Worm (Caenorhabditis elegans): Measurements from ENCODE around the gene ain-1.

Gene ain-1

DNA sequence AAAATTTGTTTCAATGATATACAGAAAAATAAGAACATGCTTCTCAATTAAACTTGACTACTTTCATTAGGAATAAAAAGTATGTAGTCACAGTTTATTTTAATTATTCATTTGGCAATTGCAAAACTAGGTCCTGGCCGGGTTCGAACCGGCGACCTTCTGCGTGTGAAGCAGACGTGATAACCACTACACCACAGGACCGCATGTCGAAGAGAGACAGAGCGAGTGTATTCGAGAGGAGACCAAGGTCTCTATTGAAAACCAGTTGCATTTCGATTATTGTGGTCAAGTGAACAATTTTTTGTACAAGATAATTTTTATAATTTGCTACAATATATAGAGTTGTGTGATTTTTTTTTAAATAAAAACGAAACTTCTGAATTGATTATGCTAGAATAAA is 22.4 kb upstream of the ain-1 start:
- TF ChIP-seq med-1 (GFP tag; optimal IDR thresholded peaks at IDR 0.05; ENCODE audit: insufficient read depth) (peak; percentile 38), T22C8.4 (GFP tag; IDR thresholded peaks at IDR 0.05) (peak; percentile 70), ztf-23 (GFP tag; IDR thresholded peaks at IDR 0.05) (peak; percentile 88), klf-2 (GFP tag; conservative IDR thresholded peaks at IDR 0.05) (peak; percentile 66; the same call in 1 of the 2 replicates), flt-1 (GFP tag; IDR thresholded peaks at IDR 0.05) (peak; percentile 91), ztf-29 (GFP tag; IDR thresholded peaks at IDR 0.05) (peak; percentile 76), ref-1 (GFP tag; conservative IDR thresholded peaks at IDR 0.05) (peak; percentile 74), tab-1 (GFP tag; IDR thresholded peaks at IDR 0.05) (peak; percentile 85), cog-1 (tag; optimal IDR thresholded peaks at IDR 0.05) (peak; percentile 80)

- TF ChIP-seq klf-2 (GFP tag; conservative IDR thresholded peaks at IDR 0.05), result no peak
- TF ChIP-seq flt-1 (GFP tag; IDR thresholded peaks at IDR 0.05), result no peak
- no peak for TF ChIP-seq ref-1 (GFP tag; conservative IDR thresholded peaks at IDR 0.05)
- TF ChIP-seq ztf-29 (GFP tag; IDR thresholded peaks at IDR 0.05), result no peak
- no peak for TF ChIP-seq tab-1 (GFP tag; IDR thresholded peaks at IDR 0.05)
- TF ChIP-seq ztf-23 (GFP tag; IDR thresholded peaks at IDR 0.05), result no peak
- no peak for TF ChIP-seq med-1 (GFP tag; optimal IDR thresholded peaks at IDR 0.05; ENCODE audit: insufficient read depth)
- no peak for TF ChIP-seq cog-1 (tag; optimal IDR thresholded peaks at IDR 0.05)
- no peak for TF ChIP-seq T22C8.4 (GFP tag; IDR thresholded peaks at IDR 0.05)
Observed at ce11 chrX:16591533-16591932, 21.7 kb upstream of the ain-1 start.

DNA sequence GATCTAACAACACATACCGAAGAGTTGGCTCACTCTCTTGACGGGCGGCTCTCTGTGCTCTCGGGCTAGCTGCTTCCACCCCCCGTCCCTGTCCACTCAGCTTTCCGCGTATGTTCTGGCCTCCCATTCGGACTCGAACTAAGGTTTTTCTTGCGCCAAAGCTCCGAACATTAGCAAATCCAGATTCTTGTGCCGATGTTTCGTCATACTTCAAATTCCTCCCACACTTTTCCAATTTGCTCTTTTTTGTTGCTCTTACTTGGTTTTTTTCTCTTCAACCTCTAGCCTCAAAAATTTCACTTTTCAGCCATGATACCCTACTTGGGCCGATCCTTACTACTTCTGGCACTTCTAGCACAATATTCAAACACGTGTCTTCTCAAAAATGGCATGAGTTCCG is 18.3 kb upstream of the ain-1 start, which contains the start of gene cdh-9:
Gene cdh-9 (plus strand): TSS at position 301 of the 400 bp plus-strand sequence.
- TF ChIP-seq cog-1 (tag; optimal IDR thresholded peaks at IDR 0.05), result no peak
- TF ChIP-seq tab-1 (GFP tag; IDR thresholded peaks at IDR 0.05), result no peak
- TF ChIP-seq flt-1 (GFP tag; IDR thresholded peaks at IDR 0.05), result no peak
- TF ChIP-seq ztf-23 (GFP tag; IDR thresholded peaks at IDR 0.05), result no peak
- no peak for TF ChIP-seq med-1 (GFP tag; optimal IDR thresholded peaks at IDR 0.05; ENCODE audit: insufficient read depth)
- TF ChIP-seq ztf-29 (GFP tag; IDR thresholded peaks at IDR 0.05), result no peak
- no peak for TF ChIP-seq T22C8.4 (GFP tag; IDR thresholded peaks at IDR 0.05)
- TF ChIP-seq ref-1 (GFP tag; conservative IDR thresholded peaks at IDR 0.05), result no peak
- no peak for TF ChIP-seq klf-2 (GFP tag; conservative IDR thresholded peaks at IDR 0.05)

DNA sequence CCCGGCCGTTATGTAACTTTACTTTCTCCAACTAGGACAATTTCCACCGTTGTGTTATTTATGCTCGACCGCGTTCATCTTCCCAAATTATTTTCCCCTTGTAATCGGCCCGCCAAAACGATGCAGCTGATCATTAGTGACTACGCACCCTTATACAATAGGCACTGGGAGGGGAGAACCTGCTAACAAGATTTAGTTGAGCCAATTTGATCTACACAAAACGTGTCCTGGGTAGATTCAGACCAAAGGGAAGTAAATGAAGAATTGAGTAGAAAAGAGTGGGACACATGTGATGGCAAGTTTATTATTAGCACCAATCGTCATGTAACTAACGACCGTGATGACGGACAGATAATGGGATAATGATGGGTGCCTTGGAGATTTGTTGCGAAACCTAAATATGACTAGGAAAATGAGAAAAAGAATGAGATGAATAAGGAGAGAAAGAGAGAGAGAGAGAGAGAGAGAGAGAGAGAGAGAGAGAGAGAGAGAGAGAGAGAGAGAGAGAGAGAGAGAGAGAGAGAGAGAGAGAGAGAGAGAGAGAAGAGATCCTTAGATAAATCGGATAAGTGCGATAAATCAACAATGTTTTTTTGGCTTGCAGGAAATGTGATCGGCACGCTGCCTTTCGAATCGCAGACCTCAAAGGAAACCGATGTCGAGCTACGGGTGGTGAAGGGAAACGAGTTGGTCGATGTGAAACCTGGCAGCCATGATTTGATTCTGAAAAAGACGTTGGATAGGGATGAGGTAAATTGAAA is 17.5 kb upstream of the ain-1 start:
- TF ChIP-seq klf-2 (GFP tag; conservative IDR thresholded peaks at IDR 0.05) (no peak), ztf-23 (GFP tag; IDR thresholded peaks at IDR 0.05) (peak; percentile 64), cog-1 (tag; optimal IDR thresholded peaks at IDR 0.05) (no peak), flt-1 (GFP tag; IDR thresholded peaks at IDR 0.05) (no peak), tab-1 (GFP tag; IDR thresholded peaks at IDR 0.05) (no peak), med-1 (GFP tag; optimal IDR thresholded peaks at IDR 0.05; ENCODE audit: insufficient read depth) (no peak), ztf-29 (GFP tag; IDR thresholded peaks at IDR 0.05) (no peak), T22C8.4 (GFP tag; IDR thresholded peaks at IDR 0.05) (no peak), ref-1 (GFP tag; conservative IDR thresholded peaks at IDR 0.05) (no peak)

- TF ChIP-seq ref-1 (GFP tag; conservative IDR thresholded peaks at IDR 0.05), result no peak
- TF ChIP-seq tab-1 (GFP tag; IDR thresholded peaks at IDR 0.05), result no peak
- no peak for TF ChIP-seq ztf-29 (GFP tag; IDR thresholded peaks at IDR 0.05)
- TF ChIP-seq cog-1 (tag; optimal IDR thresholded peaks at IDR 0.05), result no peak
- TF ChIP-seq med-1 (GFP tag; optimal IDR thresholded peaks at IDR 0.05; ENCODE audit: insufficient read depth), result no peak
- TF ChIP-seq flt-1 (GFP tag; IDR thresholded peaks at IDR 0.05), result no peak
- TF ChIP-seq T22C8.4 (GFP tag; IDR thresholded peaks at IDR 0.05), result no peak
- no peak for TF ChIP-seq klf-2 (GFP tag; conservative IDR thresholded peaks at IDR 0.05)
- no peak for TF ChIP-seq ztf-23 (GFP tag; IDR thresholded peaks at IDR 0.05)
Observed at ce11 chrX:16596972-16597371, 16.3 kb upstream of the ain-1 start.

- TF ChIP-seq tab-1 (GFP tag; IDR thresholded peaks at IDR 0.05) (no peak), cog-1 (tag; optimal IDR thresholded peaks at IDR 0.05) (no peak), T22C8.4 (GFP tag; IDR thresholded peaks at IDR 0.05) (no peak), flt-1 (GFP tag; IDR thresholded peaks at IDR 0.05) (no peak), ref-1 (GFP tag; conservative IDR thresholded peaks at IDR 0.05) (no peak), klf-2 (GFP tag; conservative IDR thresholded peaks at IDR 0.05) (no peak), med-1 (GFP tag; optimal IDR thresholded peaks at IDR 0.05; ENCODE audit: insufficient read depth) (no peak), ztf-29 (GFP tag; IDR thresholded peaks at IDR 0.05) (no peak), ztf-23 (GFP tag; IDR thresholded peaks at IDR 0.05) (no peak)
Observed at ce11 chrX:16597791-16598190, 15.5 kb upstream of the ain-1 start.

ce11 chrX:16602457-16602856 is 10.8 kb upstream of the ain-1 start, which contains the start of gene F59C12.4:
Gene F59C12.4, minus strand, starts transcription at chrX:16602622.
- TF ChIP-seq ztf-29 (GFP tag; IDR thresholded peaks at IDR 0.05) (no peak), cog-1 (tag; optimal IDR thresholded peaks at IDR 0.05) (peak; percentile 9), flt-1 (GFP tag; IDR thresholded peaks at IDR 0.05) (peak; percentile 87), tab-1 (GFP tag; IDR thresholded peaks at IDR 0.05) (peak; percentile 75), klf-2 (GFP tag; conservative IDR thresholded peaks at IDR 0.05) (no peak), med-1 (GFP tag; optimal IDR thresholded peaks at IDR 0.05; ENCODE audit: insufficient read depth) (no peak), T22C8.4 (GFP tag; IDR thresholded peaks at IDR 0.05) (peak; percentile 36; the same call in 1 of the 2 replicates), ref-1 (GFP tag; conservative IDR thresholded peaks at IDR 0.05) (peak; percentile 56), ztf-23 (GFP tag; IDR thresholded peaks at IDR 0.05) (peak; percentile 79)

DNA sequence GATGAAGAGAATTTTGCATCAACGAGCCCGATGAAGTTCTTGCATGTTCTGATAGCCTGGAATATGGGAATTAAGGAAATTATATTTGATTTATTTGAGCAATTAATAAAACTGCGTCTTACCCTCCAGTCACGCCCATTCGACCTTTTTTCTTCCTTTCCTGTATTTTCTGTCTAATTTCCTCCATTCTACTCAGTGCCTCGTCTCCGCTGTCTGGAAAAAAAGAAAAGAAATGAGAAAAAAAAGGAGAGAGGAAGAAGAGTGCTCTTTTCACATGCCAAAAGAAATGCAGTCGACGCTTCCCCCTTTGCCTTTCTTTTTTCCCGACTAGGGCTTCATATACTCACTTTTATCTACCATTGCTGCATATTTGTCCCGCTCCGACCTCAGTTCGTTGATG is 9.2 kb upstream of the ain-1 start:
- TF ChIP-seq med-1 (GFP tag; optimal IDR thresholded peaks at IDR 0.05; ENCODE audit: insufficient read depth) (no peak), ztf-29 (GFP tag; IDR thresholded peaks at IDR 0.05) (no peak), T22C8.4 (GFP tag; IDR thresholded peaks at IDR 0.05) (no peak), flt-1 (GFP tag; IDR thresholded peaks at IDR 0.05) (no peak), tab-1 (GFP tag; IDR thresholded peaks at IDR 0.05) (no peak), ref-1 (GFP tag; conservative IDR thresholded peaks at IDR 0.05) (no peak), klf-2 (GFP tag; conservative IDR thresholded peaks at IDR 0.05) (no peak), cog-1 (tag; optimal IDR thresholded peaks at IDR 0.05) (no peak), ztf-23 (GFP tag; IDR thresholded peaks at IDR 0.05) (no peak)

DNA sequence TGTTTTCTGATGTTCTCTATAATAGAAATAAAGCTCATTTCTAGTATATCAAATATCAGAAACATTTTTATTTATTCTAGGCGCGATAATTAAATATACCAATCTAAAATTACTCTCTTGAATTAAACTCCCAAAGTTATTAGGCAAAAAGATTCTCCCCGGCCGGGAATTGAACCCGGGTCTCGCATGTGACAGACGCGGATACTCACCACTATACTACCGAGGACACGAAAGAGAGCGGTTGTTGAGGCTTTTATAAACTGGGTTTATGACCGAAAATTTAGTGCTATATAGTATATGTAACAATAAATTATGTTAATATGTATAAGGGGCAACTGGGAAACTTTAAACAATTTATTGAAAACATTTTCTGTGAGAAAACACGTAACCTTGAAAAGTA is 8.7 kb upstream of the ain-1 start:
- TF ChIP-seq cog-1 (tag; optimal IDR thresholded peaks at IDR 0.05), result peak; percentile 39
- TF ChIP-seq ref-1 (GFP tag; conservative IDR thresholded peaks at IDR 0.05), result peak; percentile 59
- TF ChIP-seq flt-1 (GFP tag; IDR thresholded peaks at IDR 0.05), result peak; percentile 84
- TF ChIP-seq T22C8.4 (GFP tag; IDR thresholded peaks at IDR 0.05), result peak; percentile 51; the same call in 1 of the 2 replicates
- peak; percentile 77 for TF ChIP-seq tab-1 (GFP tag; IDR thresholded peaks at IDR 0.05)
- peak; percentile 89 for TF ChIP-seq ztf-23 (GFP tag; IDR thresholded peaks at IDR 0.05)
- peak; percentile 78; the same call in 1 of the 2 replicates for TF ChIP-seq klf-2 (GFP tag; conservative IDR thresholded peaks at IDR 0.05)
- TF ChIP-seq med-1 (GFP tag; optimal IDR thresholded peaks at IDR 0.05; ENCODE audit: insufficient read depth), result peak; percentile 50
- TF ChIP-seq ztf-29 (GFP tag; IDR thresholded peaks at IDR 0.05), result peak; percentile 77

Measured in whole organism, midembryonic.